Fruit fly (Drosophila melanogaster) whole organism, embryonic: ENCODE results near the gene Spn75F.

ENCODE experiments used
- B-H2 ChIP-seq: fragments of 200-800 bp; sonication (Bioruptor generic); optimal IDR thresholded peaks from 2 replicates; lab custom pipeline; 2018; ENCODE audit warnings: missing biosample characterization, mild to moderate bottlenecking, missing genetic modification characterization
- CG1024 ChIP-seq: fragments of 200-800 bp; sonication (Bioruptor generic); IDR thresholded peaks from 2 replicates; pipeline ENCODE4 v1.3.6; 2022; ENCODE audit warnings: missing biosample characterization, missing genetic modification characterization
- CG10267 ChIP-seq: fragments of 200-800 bp; sonication (Bioruptor generic); optimal IDR thresholded peaks from 2 replicates; lab custom pipeline; 2018; ENCODE audit warnings: missing biosample characterization, mild to moderate bottlenecking, missing genetic modification characterization, moderate library complexity
- CG10462 ChIP-seq: fragments of 200-800 bp; sonication (Bioruptor generic); optimal IDR thresholded peaks from 2 replicates; lab custom pipeline; 2016; ENCODE audit warnings: missing biosample characterization, missing genetic modification characterization
- CG1647 ChIP-seq: fragments of 200-800 bp; sonication (Bioruptor generic); optimal IDR thresholded peaks from 3 replicates; lab custom pipeline; 2016; ENCODE audit warnings: missing biosample characterization, missing genetic modification characterization
- CG17328 ChIP-seq: fragments of 200-800 bp; sonication (Bioruptor generic); IDR thresholded peaks from 2 replicates; pipeline ENCODE4 v1.3.6; 2022; ENCODE audit warnings: missing biosample characterization, missing genetic modification characterization
- CG17568 ChIP-seq: fragments of 200-800 bp; sonication (Bioruptor generic); optimal IDR thresholded peaks from 2 replicates; lab custom pipeline; 2018; ENCODE audit warnings: missing biosample characterization, mild to moderate bottlenecking, missing genetic modification characterization, moderate library complexity
- CG18476 ChIP-seq: fragments of 200-800 bp; sonication (Bioruptor generic); optimal IDR thresholded peaks from 2 replicates; lab custom pipeline; 2016; ENCODE audit warnings: missing biosample characterization, mild to moderate bottlenecking, missing genetic modification characterization
- CG2678 ChIP-seq: fragments of 200-800 bp; sonication (Bioruptor generic); optimal IDR thresholded peaks from 3 replicates; lab custom pipeline; 2019; ENCODE audit warnings: missing biosample characterization, mild to moderate bottlenecking, missing genetic modification characterization, moderate library complexity
- CG2712 ChIP-seq: fragments of 200-800 bp; optimal IDR thresholded peaks from 3 replicates; lab custom pipeline; 2019; ENCODE audit warnings: missing biosample characterization, mild to moderate bottlenecking, missing genetic modification characterization, moderate library complexity
- CG4854 ChIP-seq: fragments of 200-800 bp; sonication (Bioruptor generic); optimal IDR thresholded peaks from 2 replicates; lab custom pipeline; 2016; ENCODE audit warnings: missing biosample characterization, missing genetic modification characterization, inconsistent platforms
- CG7556 ChIP-seq: fragments of 200-800 bp; sonication (Bioruptor generic); optimal IDR thresholded peaks from 2 replicates; lab custom pipeline; 2017; ENCODE audit warnings: missing biosample characterization, mild to moderate bottlenecking, missing genetic modification characterization
- CG8089 ChIP-seq: fragments of 200-800 bp; sonication (Bioruptor generic); optimal IDR thresholded peaks from 3 replicates; lab custom pipeline; 2016; ENCODE audit warnings: missing biosample characterization, missing genetic modification characterization
- CG8388 ChIP-seq: fragments of 200-800 bp; sonication (Bioruptor generic); optimal IDR thresholded peaks from 2 replicates; lab custom pipeline; 2019; ENCODE audit warnings: missing biosample characterization, mild to moderate bottlenecking, missing genetic modification characterization, moderate library complexity
- CG9215 ChIP-seq: fragments of 200-800 bp; sonication (Bioruptor generic); IDR thresholded peaks from 2 replicates; pipeline ENCODE4 v1.3.6; 2022; ENCODE audit warnings: missing biosample characterization, missing genetic modification characterization
- CG9797 ChIP-seq: fragments of 200-800 bp; sonication (Bioruptor generic); optimal IDR thresholded peaks from 3 replicates; lab custom pipeline; 2018; ENCODE audit warnings: missing biosample characterization, mild to moderate bottlenecking, missing genetic modification characterization
- CHES-1-like ChIP-seq: fragments of 200-800 bp; sonication (Bioruptor generic); optimal IDR thresholded peaks from 2 replicates; lab custom pipeline; 2016; ENCODE audit warnings: missing biosample characterization, missing genetic modification characterization
- Dfd ChIP-seq, 2 experiments: fragments of >200 bp; optimal IDR thresholded peaks; 2 replicates each; lab custom pipeline; 2017; ENCODE audit warnings: missing biosample characterization in 2 of 2, missing genetic modification characterization in 2 of 2
- Elba2 ChIP-seq: fragments of 200-800 bp; sonication (Bioruptor generic); optimal IDR thresholded peaks from 3 replicates; lab custom pipeline; 2016; ENCODE audit warnings: missing biosample characterization, missing genetic modification characterization
- Jarid2 ChIP-seq: fragments of 200-800 bp; sonication (Bioruptor generic); optimal IDR thresholded peaks from 3 replicates; lab custom pipeline; 2017; ENCODE audit warnings: mild to moderate bottlenecking, missing biosample characterization, missing genetic modification reagents, missing genetic modification characterization
- Lim3 ChIP-seq: fragments of 200-800 bp; sonication (Bioruptor generic); IDR thresholded peaks from 2 replicates; pipeline ENCODE4 v1.3.6; 2022; ENCODE audit warnings: missing biosample characterization, missing genetic modification characterization
- Mes4 ChIP-seq: fragments of 200-800 bp; sonication (Bioruptor generic); optimal IDR thresholded peaks from 2 replicates; lab custom pipeline; 2016; ENCODE audit warnings: missing biosample characterization, missing genetic modification characterization
- NFAT ChIP-seq: fragments of 200-800 bp; sonication (Bioruptor generic); IDR thresholded peaks from 2 replicates; pipeline ENCODE4 v1.3.6; 2022; ENCODE audit warnings: missing biosample characterization, missing genetic modification characterization
- NK7.1 ChIP-seq: fragments of 200-800 bp; sonication (Bioruptor generic); optimal IDR thresholded peaks from 3 replicates; lab custom pipeline; 2016; ENCODE audit warnings: missing biosample characterization, missing genetic modification characterization
- Opbp ChIP-seq: fragments of 200-800 bp; sonication (Bioruptor generic); IDR thresholded peaks from 3 replicates; pipeline ENCODE4 v1.3.6; 2022; ENCODE audit warnings: missing biosample characterization, missing genetic modification characterization; ENCODE audit not compliant: partially characterized antibody
- Ptx1 ChIP-seq: fragments of 200-800 bp; sonication (Bioruptor generic); IDR thresholded peaks from 2 replicates; pipeline ENCODE4 v1.3.6; 2022; ENCODE audit warnings: missing biosample characterization, missing genetic modification characterization
- ac ChIP-seq: fragments of 200-800 bp; sonication (Bioruptor generic); optimal IDR thresholded peaks from 3 replicates; lab custom pipeline; 2017; ENCODE audit warnings: missing biosample characterization, mild to moderate bottlenecking, missing genetic modification characterization
- cas ChIP-seq: fragments of 200-800 bp; sonication (Bioruptor generic); IDR thresholded peaks from 2 replicates; pipeline ENCODE4 v1.3.6; 2022; ENCODE audit warnings: missing biosample characterization, missing genetic modification characterization
- cg ChIP-seq: fragments of 200-800 bp; sonication (Bioruptor generic); optimal IDR thresholded peaks from 3 replicates; lab custom pipeline; 2019; ENCODE audit warnings: missing biosample characterization, mild to moderate bottlenecking, missing genetic modification characterization, moderate library complexity
- dan ChIP-seq: fragments of 200-800 bp; sonication (Bioruptor generic); IDR thresholded peaks from 2 replicates; pipeline ENCODE4 v1.3.6; 2022; ENCODE audit warnings: missing biosample characterization, missing genetic modification characterization
- disco-r ChIP-seq: fragments of 200-800 bp; sonication (Bioruptor generic); optimal IDR thresholded peaks from 2 replicates; lab custom pipeline; 2016; ENCODE audit warnings: missing biosample characterization, missing genetic modification characterization
- fd3F ChIP-seq: fragments of 200-800 bp; sonication (Bioruptor generic); optimal IDR thresholded peaks from 2 replicates; lab custom pipeline; 2018; ENCODE audit warnings: missing biosample characterization, mild to moderate bottlenecking, missing genetic modification characterization, moderate library complexity
- fd96Cb ChIP-seq: fragments of 200-800 bp; sonication (Bioruptor generic); optimal IDR thresholded peaks from 2 replicates; lab custom pipeline; 2018; ENCODE audit warnings: missing biosample characterization, mild to moderate bottlenecking, missing genetic modification characterization, moderate library complexity
- jumu ChIP-seq: fragments of 200-800 bp; sonication (Bioruptor generic); optimal IDR thresholded peaks from 3 replicates; lab custom pipeline; 2016; ENCODE audit warnings: missing biosample characterization, missing genetic modification characterization
- kah ChIP-seq: fragments of 200-800 bp; sonication (Bioruptor generic); optimal IDR thresholded peaks from 2 replicates; lab custom pipeline; 2018; ENCODE audit warnings: missing biosample characterization, mild to moderate bottlenecking, missing genetic modification characterization
- knrl ChIP-seq: fragments of 200-800 bp; sonication (Bioruptor generic); IDR thresholded peaks from 3 replicates; pipeline ENCODE4 v1.3.6; 2022; ENCODE audit warnings: missing biosample characterization, missing genetic modification characterization; ENCODE audit not compliant: partially characterized antibody
- lbe ChIP-seq: fragments of 200-800 bp; sonication (Bioruptor generic); optimal IDR thresholded peaks from 2 replicates; lab custom pipeline; 2016; ENCODE audit warnings: missing biosample characterization, mild to moderate bottlenecking, missing genetic modification characterization
- luna ChIP-seq: fragments of 200-800 bp; sonication (Bioruptor generic); optimal IDR thresholded peaks from 2 replicates; lab custom pipeline; 2016; ENCODE audit warnings: missing biosample characterization, missing genetic modification characterization
- nerfin-2 ChIP-seq: fragments of 200-800 bp; sonication (Bioruptor generic); IDR thresholded peaks from 2 replicates; pipeline ENCODE4 v1.3.6; 2022; ENCODE audit warnings: missing biosample characterization, missing genetic modification characterization; ENCODE audit not compliant: partially characterized antibody
- nmo ChIP-seq: fragments of 200-800 bp; sonication (Bioruptor generic); optimal IDR thresholded peaks from 2 replicates; lab custom pipeline; 2018; ENCODE audit warnings: missing biosample characterization, mild to moderate bottlenecking, missing genetic modification characterization, moderate library complexity
- p53 ChIP-seq: fragments of 200-800 bp; sonication (Bioruptor generic); optimal IDR thresholded peaks from 2 replicates; lab custom pipeline; 2016; ENCODE audit warnings: missing biosample characterization, missing genetic modification characterization
- pfk ChIP-seq: fragments of 200-800 bp; sonication (Bioruptor generic); optimal IDR thresholded peaks from 2 replicates; lab custom pipeline; 2018; ENCODE audit warnings: missing biosample characterization, mild to moderate bottlenecking, missing genetic modification characterization, moderate library complexity
- phol ChIP-seq: fragments of 200-800 bp; sonication (Bioruptor generic); optimal IDR thresholded peaks from 3 replicates; lab custom pipeline; 2018; ENCODE audit warnings: missing biosample characterization, mild to moderate bottlenecking, missing genetic modification characterization, moderate library complexity
- pros ChIP-seq: fragments of 200-800 bp; sonication (Bioruptor generic); optimal IDR thresholded peaks from 3 replicates; lab custom pipeline; 2019; ENCODE audit warnings: missing biosample characterization, mild to moderate bottlenecking, missing genetic modification characterization, moderate library complexity
- run ChIP-seq: fragments of 200-800 bp; sonication (Bioruptor generic); optimal IDR thresholded peaks from 3 replicates; lab custom pipeline; 2018; ENCODE audit warnings: missing biosample characterization, mild to moderate bottlenecking, missing genetic modification characterization
- sim ChIP-seq: fragments of 200-800 bp; sonication (Bioruptor generic); IDR thresholded peaks from 2 replicates; pipeline ENCODE4 v1.3.6; 2022; ENCODE audit warnings: missing biosample characterization, missing genetic modification characterization
- sr ChIP-seq: fragments of 200-800 bp; sonication (Bioruptor generic); IDR thresholded peaks from 3 replicates; pipeline ENCODE4 v1.3.6; 2022; ENCODE audit warnings: missing biosample characterization, missing genetic modification characterization
- tio ChIP-seq: fragments of 200-800 bp; sonication (Bioruptor generic); optimal IDR thresholded peaks from 2 replicates; lab custom pipeline; 2017; ENCODE audit warnings: missing biosample characterization, missing genetic modification characterization, inconsistent platforms
- twi ChIP-seq: fragments of 200-800 bp; optimal IDR thresholded peaks from 2 replicates; lab custom pipeline; 2019; ENCODE audit warnings: missing biosample characterization, mild to moderate bottlenecking, missing genetic modification characterization, moderate library complexity

Gene Spn75F

dm6 chr3L:19092125-19093058, 37.1 kb downstream of the Spn75F start, which contains the start of gene MESR6 (continued):
- TF ChIP-seq Jarid2 (GFP tag; lab: Kevin White, UChicago) (no peak), pfk (no peak), luna (GFP tag; lab: Kevin White, UChicago) (peak; percentile 3), nmo (GFP tag; lab: Kevin White, UChicago) (peak; percentile 56), sim (GFP tag; lab: Robert Waterston, UW) (no peak), CG9215 (GFP tag; lab: Robert Waterston, UW) (no peak), cas (GFP tag; lab: Robert Waterston, UW) (no peak), pros (GFP tag; lab: Kevin White, UChicago) (no peak), knrl (GFP tag; lab: Robert Waterston, UW) (peak; percentile 81), B-H2 (GFP tag; lab: Kevin White, UChicago) (peak; percentile 13), lbe (peak; percentile 21), sr (GFP tag; lab: Robert Waterston, UW) (no peak), phol (tag; lab: Kevin White, UChicago) (peak; percentile 60), CG17328 (peak; percentile 9; the same call in 1 of the 2 replicates), fd3F (GFP tag; lab: Kevin White, UChicago) (peak; percentile 23), Dfd (GFP tag; optimal IDR thresholded peaks at IDR 0.05; lab: Kevin White, UChicago) (no peak), ac (no peak), fd96Cb (tag; lab: Kevin White, UChicago) (no peak), CG4854 (GFP tag; lab: Kevin White, UChicago) (no peak), CG2678 (tag; lab: Kevin White, UChicago) (peak; percentile 33), run (tag; lab: Kevin White, UChicago) (no peak), p53 (no peak), tio (GFP tag; lab: Kevin White, UChicago) (no peak), Ptx1 (no peak), CG10267 (tag; lab: Kevin White, UChicago) (peak; percentile 52), CG17568 (GFP tag; lab: Kevin White, UChicago) (no peak), disco-r (GFP tag; lab: Kevin White, UChicago) (no peak), twi (tag; lab: Kevin White, UChicago) (peak; percentile 12), CG9797 (GFP tag; lab: Kevin White, UChicago) (peak; percentile 93), dan (GFP tag; lab: Robert Waterston, UW) (no peak), jumu (GFP tag; lab: Kevin White, UChicago) (no peak), Elba2 (GFP tag; lab: Kevin White, UChicago) (no peak), NFAT (GFP tag; lab: Robert Waterston, UW) (no peak), Mes4 (GFP tag; lab: Kevin White, UChicago) (no peak), Opbp (peak; percentile 85), CG1647 (GFP tag; lab: Kevin White, UChicago) (peak; percentile 16), CG8089 (GFP tag; lab: Kevin White, UChicago) (no peak), CG18476 (GFP tag; lab: Kevin White, UChicago) (no peak), CHES-1-like (GFP tag; lab: Kevin White, UChicago) (peak; percentile 20), cg (no peak), CG1024 (GFP tag; lab: Robert Waterston, UW) (no peak), CG7556 (GFP tag; lab: Kevin White, UChicago) (peak; percentile 47), CG10462 (GFP tag; lab: Kevin White, UChicago) (no peak), nerfin-2 (GFP tag; lab: Robert Waterston, UW) (no peak), CG8388 (no peak), NK7.1 (no peak), kah (no peak), CG2712 (tag; lab: Kevin White, UChicago) (peak; percentile 37), Lim3 (GFP tag; lab: Robert Waterston, UW) (no peak)
